Worm (Caenorhabditis elegans) whole organism, early embryonic: ENCODE results near the gene F20D6.6.

Experiments
- B0310.2 ChIP-seq: sonication (generic microtip); optimal IDR thresholded peaks from 2 replicates; lab custom pipeline; 2016; ENCODE audit warnings: mild to moderate bottlenecking, missing genetic modification characterization, missing compliant biosample characterization
- F13C5.2 ChIP-seq: sonication (generic microtip); optimal IDR thresholded peaks from 2 replicates; lab custom pipeline; 2017; ENCODE audit warnings: mild to moderate bottlenecking, missing genetic modification characterization, inconsistent platforms, missing compliant biosample characterization
- ama-1 ChIP-seq: fragments of 150-350 bp; optimal IDR thresholded peaks from 2 replicates; lab custom pipeline; 2014
- ceh-13 ChIP-seq: fragments of 200-800 bp; sonication (Bioruptor generic); optimal IDR thresholded peaks from 2 replicates; lab custom pipeline; 2018; ENCODE audit warnings: mild to moderate bottlenecking, missing genetic modification characterization, missing compliant biosample characterization
- flt-1 ChIP-seq: fragments of 200-800 bp; sonication (Bioruptor generic); IDR thresholded peaks from 2 replicates; pipeline ENCODE4 v1.3.6; 2022; ENCODE audit warnings: missing genetic modification characterization, missing compliant biosample characterization
- hmbx-1 ChIP-seq: sonication (generic microtip); optimal IDR thresholded peaks from 2 replicates; lab custom pipeline; 2016; ENCODE audit warnings: mild to moderate bottlenecking, missing genetic modification characterization, missing compliant biosample characterization
- hnd-1 ChIP-seq: sonication (generic microtip); optimal IDR thresholded peaks from 2 replicates; lab custom pipeline; 2016; ENCODE audit warnings: missing genetic modification characterization, missing compliant biosample characterization
- pes-1 ChIP-seq: fragments of 200-800 bp; sonication (Bioruptor generic); IDR thresholded peaks from 2 replicates; pipeline ENCODE4 v1.3.6; 2022; ENCODE audit warnings: missing genetic modification reagents, missing genetic modification characterization, missing compliant biosample characterization
- scrt-1 ChIP-seq: fragments of 200-800 bp; sonication (Bioruptor generic); IDR thresholded peaks from 2 replicates; pipeline ENCODE4 v1.3.6; 2022; ENCODE audit warnings: missing genetic modification characterization, missing compliant biosample characterization
- tbx-37 ChIP-seq: fragments of 200-800 bp; sonication (Bioruptor generic); conservative IDR thresholded peaks from 2 replicates; pipeline ENCODE4 v1.3.6; 2022; ENCODE audit warnings: missing genetic modification reagents, missing genetic modification characterization, missing compliant biosample characterization
- tra-4 ChIP-seq: sonication (generic microtip); optimal IDR thresholded peaks from 2 replicates; lab custom pipeline; 2017; ENCODE audit warnings: missing genetic modification characterization, missing compliant biosample characterization

- TF ChIP-seq ama-1 (lab: Kevin White, UChicago) (no peak), hmbx-1 (tag; lab: Kevin White, UChicago) (no peak), hnd-1 (tag; lab: Kevin White, UChicago) (no peak), scrt-1 (GFP tag; lab: Robert Waterston, UW) (no peak), tra-4 (tag; lab: Kevin White, UChicago) (no peak), pes-1 (GFP tag; lab: Robert Waterston, UW) (no peak), F13C5.2 (tag; lab: Kevin White, UChicago) (no peak), flt-1 (no peak), B0310.2 (tag; lab: Kevin White, UChicago) (no peak), tbx-37 (no peak), ceh-13 (no peak)
Measured at ce11 chrV:8161699-8162098, 2.0 kb downstream of the F20D6.6 start, which contains the start of gene F20D6.5.
